Fruit fly (Drosophila melanogaster) whole organism: ENCODE data around the gene CG11700.

Source experiments
- CG8478 ChIP-seq: fragments of >200 bp; optimal IDR thresholded peaks from 2 replicates; lab custom pipeline; 2018; ENCODE audit warnings: inconsistent platforms
- Dll ChIP-seq: fragments of >200 bp; optimal IDR thresholded peaks from 2 replicates; lab custom pipeline; 2017
- EcR ChIP-seq, 2 experiments: fragments of >200 bp; optimal IDR thresholded peaks; 2 replicates each; lab custom pipeline; 2017; ENCODE audit warnings: missing biosample characterization in 2 of 2, missing genetic modification characterization in 2 of 2, missing genetic modification reagents in 2 of 2
- pan ChIP-seq: fragments of >200 bp; optimal IDR thresholded peaks from 2 replicates; lab custom pipeline; 2017
- psq ChIP-seq: fragments of >200 bp; optimal IDR thresholded peaks from 2 replicates; lab custom pipeline; 2017
- usp ChIP-seq: fragments of >200 bp; optimal IDR thresholded peaks from 2 replicates; lab custom pipeline; 2017; ENCODE audit warnings: missing biosample characterization, missing genetic modification characterization, mixed read lengths

DNA sequence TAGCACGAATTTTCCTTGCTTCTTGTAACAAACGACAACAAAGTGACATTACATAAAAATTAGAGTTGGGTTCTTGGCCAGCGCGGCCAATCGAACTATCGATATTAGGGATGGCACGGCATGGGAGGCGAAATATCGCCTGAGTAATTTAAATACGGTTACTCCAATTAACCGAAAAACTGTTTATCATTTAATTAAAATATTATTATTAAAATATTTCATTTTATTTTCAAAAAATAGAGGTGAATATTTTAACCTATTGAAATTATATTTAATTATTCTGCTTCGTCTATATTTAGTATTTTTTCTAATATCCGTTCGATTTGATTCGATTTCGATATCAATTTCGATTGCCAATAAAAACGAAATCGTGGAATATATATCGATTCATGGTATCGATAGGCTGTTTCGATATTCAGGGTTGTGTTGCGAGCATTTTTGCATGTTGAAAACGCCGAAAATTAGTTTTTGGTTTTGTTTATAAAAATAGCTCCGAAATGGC is 27.9 kb downstream of the CG11700 start, which contains the start of the genes Rbcn-3A and Spx:
- TF ChIP-seq CG8478 = no peak
- no peak for TF ChIP-seq psq (lab: Kevin White, UChicago)
- no peak for TF ChIP-seq usp (GFP tag; lab: Kevin White, UChicago)
- TF ChIP-seq pan (lab: Kevin White, UChicago) = no peak
- no peak for TF ChIP-seq Dll (lab: Kevin White, UChicago)
- no peak for TF ChIP-seq EcR (GFP tag; optimal IDR thresholded peaks at IDR 0.05; lab: Kevin White, UChicago)
